Worm (Caenorhabditis elegans) whole organism, L4/young adult: ENCODE measurements around the gene C37C3.11.

ENCODE experiments used
- W03F9.2 ChIP-seq: fragments of 150-350 bp; optimal IDR thresholded peaks from 2 replicates; lab custom pipeline; 2014; ENCODE audit warnings: missing biosample characterization, missing genetic modification characterization
- him-1 ChIP-seq: sonication (generic microtip); optimal IDR thresholded peaks from 2 replicates; lab custom pipeline; 2016; ENCODE audit warnings: missing genotype, missing genetic modification reagents, missing genetic modification characterization, missing compliant biosample characterization

ce11 chrV:7848251-7848650 lies 16.3 kb downstream of the C37C3.11 start:
- no peak for TF ChIP-seq him-1
- TF ChIP-seq W03F9.2 (tag; lab: Kevin White, UChicago) = no peak
